Fruit fly (Drosophila melanogaster): Measurements from ENCODE around the gene CG17770.

DNA sequence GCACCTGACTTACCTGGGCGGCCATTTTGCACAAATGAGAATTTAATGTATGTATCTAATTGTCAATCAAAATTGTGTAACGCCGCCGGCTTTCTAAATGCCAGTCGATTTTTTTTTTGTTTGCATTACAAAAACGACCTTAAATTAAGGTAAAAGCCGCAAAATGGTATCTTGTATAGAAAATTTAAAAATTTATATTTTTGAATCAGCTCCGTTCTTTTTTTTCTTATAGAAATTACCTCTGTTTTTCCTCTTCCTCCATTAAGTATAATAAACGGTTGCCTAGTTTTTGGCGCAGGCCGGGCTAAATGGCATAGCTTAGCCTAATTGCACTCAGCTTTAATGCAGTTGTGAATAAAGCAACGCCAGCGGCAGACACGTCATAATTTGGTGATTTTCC lies 24.5 kb upstream of the CG17770 start, which contains the start of gene CG4960:
- TF ChIP-seq EcR (GFP tag; optimal IDR thresholded peaks at IDR 0.05): no peak
- no peak for TF ChIP-seq rn (GFP tag; IDR thresholded peaks at IDR 0.05)
- no peak for TF ChIP-seq Pif1A (GFP tag; optimal IDR thresholded peaks at IDR 0.05)
- TF ChIP-seq CG15710 (tag; optimal IDR thresholded peaks at IDR 0.05): no peak
- TF ChIP-seq CG13204 (GFP tag; optimal IDR thresholded peaks at IDR 0.05): no peak
- no peak for TF ChIP-seq Pif1B (GFP tag; optimal IDR thresholded peaks at IDR 0.05)
- TF ChIP-seq CG12605 (GFP tag; IDR thresholded peaks at IDR 0.05): no peak
- no peak for TF ChIP-seq CG34367 (tag; optimal IDR thresholded peaks at IDR 0.05)
- TF ChIP-seq CG10348 (GFP tag; IDR thresholded peaks at IDR 0.05): no peak
- no peak for TF ChIP-seq CG9948 (tag; optimal IDR thresholded peaks at IDR 0.05)
